Fruit fly (Drosophila melanogaster): ENCODE data around the gene Kmn1.

DNA sequence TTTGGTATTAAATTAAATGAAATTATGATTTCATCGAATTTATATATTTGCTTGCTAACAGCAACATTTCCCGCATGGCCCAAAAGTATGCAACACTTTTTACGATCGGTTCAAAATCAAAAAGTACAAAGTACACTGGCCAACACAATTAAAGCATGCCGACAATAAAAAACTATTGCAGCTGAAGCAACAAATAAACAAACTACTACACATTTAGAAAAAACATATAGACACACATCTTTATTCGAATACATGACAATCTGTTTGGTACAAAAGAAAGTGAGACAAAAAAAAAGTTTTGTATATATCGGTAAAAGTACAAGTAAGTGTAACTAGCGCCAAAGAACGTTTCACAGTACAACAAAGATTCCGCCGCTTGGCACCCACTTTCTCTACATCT, 17.2 kb downstream of the Kmn1 start:
- TF ChIP-seq ovo (GFP tag; optimal IDR thresholded peaks at IDR 0.05) (no peak), Hr96 (GFP tag; optimal IDR thresholded peaks at IDR 0.05) (no peak)
